Worm (Caenorhabditis elegans): Measurements from ENCODE around the gene shc-2.

The shc-2 gene

ce11 chrII:4999122-4999521 lies 30.2 kb downstream of the shc-2 start, which contains the start of gene citk-2:
Gene citk-2 (plus strand): TSS chrII:4999520.
- TF ChIP-seq nhr-12 (tag; optimal IDR thresholded peaks at IDR 0.05) (no peak), lin-13 (tag; optimal IDR thresholded peaks at IDR 0.05) (peak; percentile 53), nhr-237 (tag; optimal IDR thresholded peaks at IDR 0.05) (peak; percentile 86), flh-1 (GFP tag; optimal IDR thresholded peaks at IDR 0.05) (no peak)

- no peak for TF ChIP-seq ceh-83 (GFP tag; optimal IDR thresholded peaks at IDR 0.05)
- TF ChIP-seq nhr-237 (tag; optimal IDR thresholded peaks at IDR 0.05), result no peak
- TF ChIP-seq unc-39 (tag; optimal IDR thresholded peaks at IDR 0.05), result no peak
- no peak for TF ChIP-seq M03D4.4 (tag; optimal IDR thresholded peaks at IDR 0.05)
- TF ChIP-seq ztf-11 (tag; optimal IDR thresholded peaks at IDR 0.05), result no peak
- TF ChIP-seq bed-3 (GFP tag; optimal IDR thresholded peaks at IDR 0.05), result no peak
- no peak for TF ChIP-seq drap-1 (GFP tag; optimal IDR thresholded peaks at IDR 0.05)
- no peak for TF ChIP-seq snpc-4 (tag; optimal IDR thresholded peaks at IDR 0.05)
- no peak for TF ChIP-seq elt-3 (tag; optimal IDR thresholded peaks at IDR 0.05)
- no peak for TF ChIP-seq nhr-28 (tag; optimal IDR thresholded peaks at IDR 0.05)
- TF ChIP-seq elt-1 (tag; optimal IDR thresholded peaks at IDR 0.05; ENCODE audit: borderline replicate concordance, insufficient read depth), result no peak
- no peak for TF ChIP-seq sptf-1 (tag; optimal IDR thresholded peaks at IDR 0.05)
- no peak for TF ChIP-seq hlh-1 (tag; optimal IDR thresholded peaks at IDR 0.05)
- TF ChIP-seq nhr-12 (tag; optimal IDR thresholded peaks at IDR 0.05), result no peak
- TF ChIP-seq nhr-2 (tag; optimal IDR thresholded peaks at IDR 0.05), result no peak
Measured at ce11 chrII:5001866-5002265, 32.9 kb downstream of the shc-2 start.

ce11 chrII:5003660-5004059 lies 34.7 kb downstream of the shc-2 start, which contains the start of gene F59A6.10:
Gene F59A6.10 (plus strand): TSS chrII:5003960.
- no peak for TF ChIP-seq sptf-1 (tag; optimal IDR thresholded peaks at IDR 0.05)
- TF ChIP-seq M03D4.4 (tag; optimal IDR thresholded peaks at IDR 0.05), result no peak
- TF ChIP-seq mab-5 (tag; optimal IDR thresholded peaks at IDR 0.05), result no peak
- TF ChIP-seq elt-1 (tag; optimal IDR thresholded peaks at IDR 0.05; ENCODE audit: borderline replicate concordance, insufficient read depth), result no peak
- TF ChIP-seq nhr-76 (tag; optimal IDR thresholded peaks at IDR 0.05), result no peak
- no peak for TF ChIP-seq lin-13 (tag; optimal IDR thresholded peaks at IDR 0.05)
- no peak for TF ChIP-seq unc-62 (GFP tag; optimal IDR thresholded peaks at IDR 0.05)
- no peak for TF ChIP-seq elt-3 (tag; optimal IDR thresholded peaks at IDR 0.05)
- TF ChIP-seq nhr-237 (tag; optimal IDR thresholded peaks at IDR 0.05), result no peak
- TF ChIP-seq lin-32 (GFP tag; optimal IDR thresholded peaks at IDR 0.05), result no peak

ce11 chrII:5004781-5005180 lies 35.8 kb downstream of the shc-2 start, which contains the start of gene F59A6.4:
Gene F59A6.4 (plus strand): TSS chrII:5005081.
- no peak for TF ChIP-seq M03D4.4 (tag; optimal IDR thresholded peaks at IDR 0.05)

- TF ChIP-seq zip-8 (tag; optimal IDR thresholded peaks at IDR 0.05) (no peak), nhr-12 (tag; optimal IDR thresholded peaks at IDR 0.05) (no peak), unc-120 (tag; optimal IDR thresholded peaks at IDR 0.05; ENCODE audit: poor library complexity, severe bottlenecking) (no peak), ces-1 (GFP tag; optimal IDR thresholded peaks at IDR 0.05) (no peak), drap-1 (GFP tag; optimal IDR thresholded peaks at IDR 0.05) (no peak), cnd-1 (tag; optimal IDR thresholded peaks at IDR 0.05) (no peak), elt-3 (tag; optimal IDR thresholded peaks at IDR 0.05) (no peak), blmp-1 (tag; optimal IDR thresholded peaks at IDR 0.05) (no peak), lin-32 (GFP tag; optimal IDR thresholded peaks at IDR 0.05) (no peak), ztf-11 (tag; optimal IDR thresholded peaks at IDR 0.05) (no peak), ceh-83 (GFP tag; optimal IDR thresholded peaks at IDR 0.05) (no peak), hlh-1 (tag; optimal IDR thresholded peaks at IDR 0.05) (no peak)
Measured at ce11 chrII:5008033-5008432, 39.1 kb downstream of the shc-2 start, which contains the start of gene F59A6.3. Gene F59A6.3 (plus strand): TSS chrII:5008333.

ce11 chrII:5011978-5012377 lies 43.0 kb downstream of the shc-2 start, which contains the start of gene F59A6.12:
Gene F59A6.12 (minus strand): TSS chrII:5012078.
- no peak for TF ChIP-seq pha-4 (tag; optimal IDR thresholded peaks at IDR 0.05)
- TF ChIP-seq lsy-2 (tag; optimal IDR thresholded peaks at IDR 0.05), result no peak
- TF ChIP-seq ceh-83 (GFP tag; optimal IDR thresholded peaks at IDR 0.05), result no peak
- no peak for TF ChIP-seq nhr-2 (tag; optimal IDR thresholded peaks at IDR 0.05)

- no peak for TF ChIP-seq lsy-2 (tag; optimal IDR thresholded peaks at IDR 0.05)
- TF ChIP-seq sptf-1 (tag; optimal IDR thresholded peaks at IDR 0.05), result no peak
- TF ChIP-seq ces-1 (GFP tag; optimal IDR thresholded peaks at IDR 0.05), result no peak
- no peak for TF ChIP-seq nhr-237 (tag; optimal IDR thresholded peaks at IDR 0.05)
- no peak for TF ChIP-seq lin-32 (GFP tag; optimal IDR thresholded peaks at IDR 0.05)
- no peak for TF ChIP-seq ham-2 (GFP tag; optimal IDR thresholded peaks at IDR 0.05)
- TF ChIP-seq zip-8 (tag; optimal IDR thresholded peaks at IDR 0.05), result no peak
- TF ChIP-seq nhr-76 (tag; optimal IDR thresholded peaks at IDR 0.05), result no peak
- TF ChIP-seq lin-13 (tag; optimal IDR thresholded peaks at IDR 0.05), result no peak
- TF ChIP-seq mls-2 (tag; optimal IDR thresholded peaks at IDR 0.05), result no peak
- TF ChIP-seq mab-5 (tag; optimal IDR thresholded peaks at IDR 0.05), result no peak
- TF ChIP-seq nhr-2 (tag; optimal IDR thresholded peaks at IDR 0.05), result no peak
- TF ChIP-seq unc-62 (GFP tag; optimal IDR thresholded peaks at IDR 0.05), result no peak
- no peak for TF ChIP-seq blmp-1 (tag; optimal IDR thresholded peaks at IDR 0.05)
- no peak for TF ChIP-seq snpc-4 (tag; optimal IDR thresholded peaks at IDR 0.05)
Measured at ce11 chrII:5014399-5014798, 45.4 kb downstream of the shc-2 start, which contains the start of gene F59A6.2. Gene F59A6.2 (plus strand): TSS chrII:5014699.

All from whole organism, mixed stage, embryonic.